Fruit fly (Drosophila melanogaster): ENCODE results near the gene Cp38.

Gene Cp38

DNA sequence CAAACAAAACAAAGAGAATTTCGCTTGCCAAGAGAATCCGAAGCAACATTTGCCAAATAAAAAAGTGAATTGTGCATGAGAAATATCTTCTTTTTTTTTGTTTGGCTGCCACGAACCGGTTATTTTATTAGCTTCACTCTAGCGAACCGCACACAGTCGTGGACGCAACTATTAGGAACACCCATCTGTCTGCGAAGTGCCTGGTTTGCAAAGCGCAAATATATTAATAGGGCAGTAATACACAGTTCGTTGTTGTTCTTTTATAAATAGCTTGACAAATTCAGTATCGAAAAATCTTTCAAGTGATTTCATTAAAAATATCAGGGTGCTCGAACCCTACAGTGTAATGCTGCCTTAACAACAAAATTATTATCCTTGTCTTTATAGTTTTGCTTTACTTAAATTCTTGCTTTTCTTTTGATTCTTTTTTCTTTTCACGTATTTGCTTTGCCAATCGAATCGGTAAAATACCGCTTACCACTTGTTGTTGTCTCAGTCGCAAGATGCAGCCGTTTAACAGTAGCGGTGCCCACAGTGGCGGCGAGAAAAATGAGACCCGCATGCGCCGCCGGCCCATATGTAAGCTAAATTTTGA, 9.9 kb downstream of the Cp38 start:
- TF ChIP-seq Rel (GFP tag; optimal IDR thresholded peaks at IDR 0.05) (no peak), Rel (tag; optimal IDR thresholded peaks at IDR 0.05) (no peak), fru (GFP tag; optimal IDR thresholded peaks at IDR 0.05) (peak; percentile 27), HLH106 (tag; optimal IDR thresholded peaks at IDR 0.05) (peak; percentile 53), psq (GFP tag; optimal IDR thresholded peaks at IDR 0.05) (peak; percentile 47), CG32264 (GFP tag; optimal IDR thresholded peaks at IDR 0.05) (no peak), Hr78 (GFP tag; optimal IDR thresholded peaks at IDR 0.05) (no peak), ey (GFP tag; optimal IDR thresholded peaks at IDR 0.05) (peak; percentile 24), sage (GFP tag; optimal IDR thresholded peaks at IDR 0.05) (no peak), pan (optimal IDR thresholded peaks at IDR 0.05) (no peak), usp (GFP tag; optimal IDR thresholded peaks at IDR 0.05) (no peak), h (GFP tag; optimal IDR thresholded peaks at IDR 0.05) (peak; percentile 19), CG9705 (GFP tag; optimal IDR thresholded peaks at IDR 0.05) (no peak), lola (GFP tag; optimal IDR thresholded peaks at IDR 0.05) (no peak), tai (GFP tag; optimal IDR thresholded peaks at IDR 0.05) (no peak), dmrt93B (GFP tag; optimal IDR thresholded peaks at IDR 0.05) (no peak), Hnf4 (GFP tag; optimal IDR thresholded peaks at IDR 0.05) (peak; percentile 9), Dfd (GFP tag; optimal IDR thresholded peaks at IDR 0.05) (no peak), Vsx2 (GFP tag; optimal IDR thresholded peaks at IDR 0.05; ENCODE audit: partially characterized antibody) (peak; percentile 89), Hr83 (GFP tag; optimal IDR thresholded peaks at IDR 0.05; ENCODE audit: poor library complexity, severe bottlenecking) (peak; percentile 57), dl (GFP tag; optimal IDR thresholded peaks at IDR 0.05; ENCODE audit: insufficient read depth in 1 of 2, partially characterized antibody in 2 of 2) (no peak), N (GFP tag; optimal IDR thresholded peaks at IDR 0.05) (no peak), sv (GFP tag; optimal IDR thresholded peaks at IDR 0.05) (no peak), Jra (GFP tag; optimal IDR thresholded peaks at IDR 0.05) (peak; percentile 4), br (GFP tag; optimal IDR thresholded peaks at IDR 0.05) (peak; percentile 2), Mio (GFP tag; optimal IDR thresholded peaks at IDR 0.05) (no peak), Myc (optimal IDR thresholded peaks at IDR 0.05) (no peak), foxo (GFP tag; optimal IDR thresholded peaks at IDR 0.05) (peak in 1 of 2 experiments; percentile 61), Dif (GFP tag; optimal IDR thresholded peaks at IDR 0.05; ENCODE audit: partially characterized antibody) (no peak), woc (GFP tag; optimal IDR thresholded peaks at IDR 0.05) (peak; percentile 23), brk (GFP tag; optimal IDR thresholded peaks at IDR 0.05) (no peak), OdsH (GFP tag; optimal IDR thresholded peaks at IDR 0.05) (peak; percentile 8), CrebA (GFP tag; optimal IDR thresholded peaks at IDR 0.05; ENCODE audit: borderline replicate concordance) (no peak), Abd-B (GFP tag; optimal IDR thresholded peaks at IDR 0.05) (no peak), dsf (GFP tag; optimal IDR thresholded peaks at IDR 0.05; ENCODE audit: borderline replicate concordance) (no peak), jim (GFP tag; optimal IDR thresholded peaks at IDR 0.05) (no peak), Sp1 (GFP tag; optimal IDR thresholded peaks at IDR 0.05) (peak; percentile 29), rgr (GFP tag; optimal IDR thresholded peaks at IDR 0.05) (no peak), GATAd (GFP tag; optimal IDR thresholded peaks at IDR 0.05) (no peak)

DNA sequence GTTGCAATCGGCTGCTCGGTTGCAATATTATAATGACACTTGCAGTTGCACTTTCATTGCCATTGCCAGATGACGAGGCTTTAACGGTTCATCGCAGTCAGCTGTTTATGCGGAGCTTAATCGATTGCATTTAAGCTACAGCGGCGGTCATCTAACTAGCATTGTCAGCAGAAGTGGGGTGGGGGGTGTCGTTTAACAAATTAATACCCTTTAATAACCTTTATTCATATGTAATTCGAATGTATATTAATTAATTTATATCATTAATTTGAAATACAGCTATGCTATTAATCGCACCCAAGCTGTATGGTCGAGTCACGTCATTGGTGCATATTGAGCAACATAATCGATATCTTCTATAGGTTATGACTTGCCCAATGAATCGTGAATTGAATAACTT, 11.2 kb downstream of the Cp38 start:
- TF ChIP-seq dl (GFP tag; optimal IDR thresholded peaks at IDR 0.05; ENCODE audit: insufficient read depth in 1 of 2, partially characterized antibody in 2 of 2) (no peak), psq (GFP tag; optimal IDR thresholded peaks at IDR 0.05) (peak; percentile 24), h (GFP tag; optimal IDR thresholded peaks at IDR 0.05) (peak; percentile 48), jim (GFP tag; optimal IDR thresholded peaks at IDR 0.05) (no peak), rgr (GFP tag; optimal IDR thresholded peaks at IDR 0.05) (peak; percentile 56), fru (GFP tag; optimal IDR thresholded peaks at IDR 0.05) (peak; percentile 26), CrebA (GFP tag; optimal IDR thresholded peaks at IDR 0.05; ENCODE audit: borderline replicate concordance) (no peak), Hnf4 (GFP tag; optimal IDR thresholded peaks at IDR 0.05) (peak; percentile 17), Mio (GFP tag; optimal IDR thresholded peaks at IDR 0.05) (no peak), ey (GFP tag; optimal IDR thresholded peaks at IDR 0.05) (peak; percentile 19), Dif (GFP tag; optimal IDR thresholded peaks at IDR 0.05; ENCODE audit: partially characterized antibody) (no peak), br (GFP tag; optimal IDR thresholded peaks at IDR 0.05) (no peak), Sp1 (GFP tag; optimal IDR thresholded peaks at IDR 0.05) (peak; percentile 49), GATAd (GFP tag; optimal IDR thresholded peaks at IDR 0.05) (no peak), HLH106 (tag; optimal IDR thresholded peaks at IDR 0.05) (peak; percentile 68), CG9705 (GFP tag; optimal IDR thresholded peaks at IDR 0.05) (no peak), sage (GFP tag; optimal IDR thresholded peaks at IDR 0.05) (peak; percentile 34), foxo (GFP tag; optimal IDR thresholded peaks at IDR 0.05) (peak in 1 of 2 experiments; percentile 68), lola (GFP tag; optimal IDR thresholded peaks at IDR 0.05) (no peak), sv (GFP tag; optimal IDR thresholded peaks at IDR 0.05) (peak; percentile 34), dmrt93B (GFP tag; optimal IDR thresholded peaks at IDR 0.05) (peak; percentile 45)

Measured in whole organism, wandering third instar larva.